In the genomic region with DNA sequence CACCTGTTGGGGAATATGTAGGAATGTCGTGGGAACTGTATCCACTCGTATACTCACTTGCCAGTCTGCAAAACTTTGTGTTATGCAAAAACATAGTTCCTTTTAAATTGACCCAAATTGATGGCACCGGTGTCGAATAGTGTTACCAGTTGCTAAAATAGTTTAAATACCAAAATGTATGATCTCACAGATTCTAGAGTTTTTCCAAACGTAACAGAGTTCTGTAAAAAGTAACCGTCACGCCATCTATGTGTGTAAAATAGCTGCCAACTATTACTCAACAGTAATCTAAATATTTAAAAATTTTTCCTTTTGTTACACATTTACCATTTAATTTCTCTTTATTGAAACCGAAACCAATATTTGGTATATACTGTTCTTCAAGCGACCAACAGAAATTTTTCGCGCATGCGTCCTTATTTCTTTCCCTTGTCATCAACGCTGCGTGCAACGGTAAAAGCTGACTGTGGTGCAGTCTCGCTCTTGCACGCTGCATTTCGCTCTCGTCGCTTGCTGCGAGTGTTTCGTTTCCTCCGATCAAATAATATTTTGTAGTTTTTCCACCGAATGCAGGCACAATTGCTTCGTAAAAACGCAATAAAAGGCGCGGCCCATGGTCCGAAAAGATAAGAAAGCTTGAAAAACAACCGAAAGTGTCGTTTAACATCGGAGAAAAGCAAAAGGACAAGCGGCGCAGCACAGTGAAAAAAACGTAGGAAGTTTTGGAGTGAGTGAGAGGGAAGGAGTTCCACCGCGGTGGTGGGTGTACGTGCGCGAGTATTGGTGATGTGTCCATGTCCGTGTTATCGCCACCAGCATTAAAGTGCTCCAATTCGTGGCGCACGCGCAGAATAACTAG, we compare ENCODE assay signal across 1 fruit fly cellular context.
TF ChIP-seq lines count a peak whose summit lies in the region.

Gene FeCH (minus strand): TSS at position 180 of the 859 bp plus-strand sequence.
Gene RhoGAP100F (plus strand): TSS at position 493 of the 859 bp plus-strand sequence.

TF ChIP-seq in whole organism, embryonic, 481 proteins besides CTCF, POLR2A, EP300 and RAD21 (continued from another document):
- TF ChIP-seq MBD-R2 (GFP tag; IDR thresholded peaks at IDR 0.05; lab: Robert Waterston, UW) (peak; percentile 73), BEAF-32 (GFP tag; optimal IDR thresholded peaks at IDR 0.05; lab: Kevin White, UChicago) (peak; percentile 24), CG10267 (tag; optimal IDR thresholded peaks at IDR 0.05; lab: Kevin White, UChicago) (peak; percentile 37), sc (optimal IDR thresholded peaks at IDR 0.05; lab: Kevin White, UChicago) (no peak), sc (GFP tag; optimal IDR thresholded peaks at IDR 0.05; lab: Kevin White, UChicago) (no peak), Dad (GFP tag; optimal IDR thresholded peaks at IDR 0.05; lab: Kevin White, UChicago) (no peak), tna (GFP tag; IDR thresholded peaks at IDR 0.05; lab: Robert Waterston, UW; ENCODE audit: partially characterized antibody) (0 out of 2 replicates have a peak, but pooled peaks have one; percentile 40), CG4282 (GFP tag; optimal IDR thresholded peaks at IDR 0.05; lab: Kevin White, UChicago) (no peak), CG1603 (tag; optimal IDR thresholded peaks at IDR 0.05; lab: Kevin White, UChicago) (peak; percentile 29), lab (GFP tag; optimal IDR thresholded peaks at IDR 0.05; lab: Kevin White, UChicago) (no peak), CG14667 (GFP tag; IDR thresholded peaks at IDR 0.05; lab: Robert Waterston, UW) (no peak), schlank (tag; optimal IDR thresholded peaks at IDR 0.05; lab: Kevin White, UChicago) (no peak), al (GFP tag; IDR thresholded peaks at IDR 0.05; lab: Robert Waterston, UW) (no peak), CG10321 (GFP tag; IDR thresholded peaks at IDR 0.05; lab: Robert Waterston, UW) (peak; percentile 59), CG4617 (GFP tag; optimal IDR thresholded peaks at IDR 0.05; lab: Kevin White, UChicago; ENCODE audit: borderline replicate concordance) (peak; percentile 6), CG11560 (tag; IDR thresholded peaks at IDR 0.05; lab: Robert Waterston, UW) (no peak), unc-4 (GFP tag; IDR thresholded peaks at IDR 0.05; lab: Robert Waterston, UW; ENCODE audit: partially characterized antibody) (0 out of 2 replicates have a peak, but pooled peaks have one; percentile 26), klu (GFP tag; IDR thresholded peaks at IDR 0.05; lab: Robert Waterston, UW) (no peak), cg (GFP tag; optimal IDR thresholded peaks at IDR 0.05; lab: Kevin White, UChicago) (peak; percentile 56), tgo (GFP tag; IDR thresholded peaks at IDR 0.05; lab: Robert Waterston, UW) (no peak), Med (GFP tag; lab: Kevin White, UChicago) (peak; percentile 13), oc (tag; optimal IDR thresholded peaks at IDR 0.05; lab: Kevin White, UChicago) (no peak), MESR4 (GFP tag; optimal IDR thresholded peaks at IDR 0.05; lab: Kevin White, UChicago) (peak; percentile 40), chinmo (GFP tag; IDR thresholded peaks at IDR 0.05; lab: Robert Waterston, UW; ENCODE audit: partially characterized antibody) (peak; percentile 73; the same call in 1 of the 4 replicates), CG8924 (tag; optimal IDR thresholded peaks at IDR 0.05; lab: Kevin White, UChicago) (no peak), Scr (GFP tag; IDR thresholded peaks at IDR 0.05; lab: Robert Waterston, UW; ENCODE audit: partially characterized antibody) (0 out of 2 replicates have a peak, but pooled peaks have one; percentile 15), Pdp1 (GFP tag; optimal IDR thresholded peaks at IDR 0.05; lab: Kevin White, UChicago) (peak in 1 of 2 experiments; percentile 96), Dll (GFP tag; IDR thresholded peaks at IDR 0.05; lab: Robert Waterston, UW; ENCODE audit: partially characterized antibody) (0 out of 4 replicates have a peak, but pooled peaks have one; percentile 32), CG15514 (GFP tag; optimal IDR thresholded peaks at IDR 0.05; lab: Kevin White, UChicago) (peak; percentile 32), Ets65A (GFP tag; lab: Kevin White, UChicago) (peak; percentile 29), ems (GFP tag; optimal IDR thresholded peaks at IDR 0.05; lab: Kevin White, UChicago) (no peak), pum (GFP tag; optimal IDR thresholded peaks at IDR 0.05; lab: Kevin White, UChicago) (no peak), crp (GFP tag; optimal IDR thresholded peaks at IDR 0.05; lab: Kevin White, UChicago) (peak in 1 of 2 experiments; percentile 23), Deaf1 (tag; optimal IDR thresholded peaks at IDR 0.05; lab: Kevin White, UChicago) (peak; percentile 37), CG34224 (GFP tag; IDR thresholded peaks at IDR 0.05; lab: Robert Waterston, UW; ENCODE audit: partially characterized antibody) (0 out of 3 replicates have a peak, but pooled peaks have one; percentile 7), stwl (tag; optimal IDR thresholded peaks at IDR 0.05; lab: Kevin White, UChicago) (peak; percentile 61), sqz (GFP tag; optimal IDR thresholded peaks at IDR 0.05; lab: Kevin White, UChicago) (peak; percentile 52), pita (GFP tag; optimal IDR thresholded peaks at IDR 0.05; lab: Kevin White, UChicago) (no peak), Antp (GFP tag; optimal IDR thresholded peaks at IDR 0.05; lab: Kevin White, UChicago) (no peak), pzg (GFP tag; optimal IDR thresholded peaks at IDR 0.05; lab: Kevin White, UChicago) (peak; percentile 60), slou (GFP tag; optimal IDR thresholded peaks at IDR 0.05; lab: Kevin White, UChicago) (no peak), sens (GFP tag; lab: Kevin White, UChicago) (peak; percentile 29), Trl (optimal IDR thresholded peaks at IDR 0.05; lab: Kevin White, UChicago) (peak in 1 of 2 experiments; percentile 41), Trl (GFP tag; optimal IDR thresholded peaks at IDR 0.05; lab: Kevin White, UChicago) (no peak), seq (GFP tag; IDR thresholded peaks at IDR 0.05; lab: Robert Waterston, UW) (peak; percentile 53; the same call in 1 of the 2 replicates), Myb (GFP tag; optimal IDR thresholded peaks at IDR 0.05; lab: Kevin White, UChicago) (peak; percentile 69), br (optimal IDR thresholded peaks at IDR 0.05; lab: Kevin White, UChicago) (no peak), CG3838 (GFP tag; optimal IDR thresholded peaks at IDR 0.05; lab: Kevin White, UChicago) (no peak), lola (GFP tag; optimal IDR thresholded peaks at IDR 0.05; lab: Kevin White, UChicago) (no peak), fd102C (GFP tag; optimal IDR thresholded peaks at IDR 0.05; lab: Kevin White, UChicago) (no peak), CG5180 (GFP tag; optimal IDR thresholded peaks at IDR 0.05; lab: Kevin White, UChicago) (peak; percentile 41), CG9437 (GFP tag; optimal IDR thresholded peaks at IDR 0.05; lab: Kevin White, UChicago) (peak; percentile 20), wdn (GFP tag; IDR thresholded peaks at IDR 0.05; lab: Robert Waterston, UW) (no peak), dysf (GFP tag; IDR thresholded peaks at IDR 0.05; lab: Robert Waterston, UW) (0 out of 3 replicates have a peak, but pooled peaks have one; percentile 16), so (GFP tag; IDR thresholded peaks at IDR 0.05; lab: Robert Waterston, UW) (no peak), gsb (GFP tag; IDR thresholded peaks at IDR 0.05; lab: Robert Waterston, UW) (no peak), CG2712 (tag; optimal IDR thresholded peaks at IDR 0.05; lab: Kevin White, UChicago) (peak; percentile 3), CG9797 (GFP tag; optimal IDR thresholded peaks at IDR 0.05; lab: Kevin White, UChicago) (peak; percentile 64), salm (tag; optimal IDR thresholded peaks at IDR 0.05; lab: Kevin White, UChicago) (no peak), ac (GFP tag; optimal IDR thresholded peaks at IDR 0.05; lab: Kevin White, UChicago) (no peak)
